Fruit fly (Drosophila melanogaster) Kc167 (cell line): ENCODE results near the gene CG17777.

Source experiments
- Myc ChIP-seq: fragments of >200 bp; optimal IDR thresholded peaks from 2 replicates; lab custom pipeline; 2017; ENCODE audit warnings: missing external identifiers
- Sin3A ChIP-seq: fragments of >200 bp; optimal IDR thresholded peaks from 2 replicates; lab custom pipeline; 2018; ENCODE audit warnings: missing external identifiers
- insv ChIP-seq: fragments of >200 bp; optimal IDR thresholded peaks from 3 replicates; lab custom pipeline; 2018; ENCODE audit warnings: missing external identifiers
- psq ChIP-seq: fragments of >200 bp; optimal IDR thresholded peaks from 2 replicates; lab custom pipeline; 2017; ENCODE audit warnings: missing external identifiers
- ttk ChIP-seq: sonication (Bioruptor generic); optimal IDR thresholded peaks from 2 replicates; lab custom pipeline; 2017; ENCODE audit warnings: missing external identifiers

dm6 chrX:2148671-2149070, 38.0 kb upstream of the CG17777 start:
- TF ChIP-seq ttk = no peak
- TF ChIP-seq Sin3A (lab: Kevin White, UChicago) = no peak
- TF ChIP-seq Myc (lab: Kevin White, UChicago) = no peak
- TF ChIP-seq psq (lab: Kevin White, UChicago) = no peak
- TF ChIP-seq insv (lab: Kevin White, UChicago) = no peak
